Worm (Caenorhabditis elegans) whole organism, young adult: ENCODE data around the gene tbx-11.

Experiments
- F37B4.10 ChIP-seq: fragments of 200-800 bp; sonication (Bioruptor generic); IDR thresholded peaks from 2 replicates; pipeline ENCODE4 v1.3.6; 2022; ENCODE audit warnings: missing genetic modification characterization, missing compliant biosample characterization
- F49E8.2 ChIP-seq: sonication (generic microtip); optimal IDR thresholded peaks from 3 replicates; lab custom pipeline; 2017; ENCODE audit warnings: missing genetic modification characterization, mild to moderate bottlenecking, missing compliant biosample characterization, antibody characterized with exemption, moderate library complexity; ENCODE audit not compliant: insufficient read depth
- F52B5.7 ChIP-seq: sonication (generic microtip); optimal IDR thresholded peaks from 2 replicates; lab custom pipeline; 2016; ENCODE audit warnings: mild to moderate bottlenecking, missing genetic modification characterization, missing compliant biosample characterization
- F57A8.1 ChIP-seq: fragments of 200-800 bp; sonication (Bioruptor generic); optimal IDR thresholded peaks from 2 replicates; lab custom pipeline; 2018; ENCODE audit warnings: mild to moderate bottlenecking, missing genetic modification characterization, moderate library complexity, missing compliant biosample characterization
- Y79H2A.3 ChIP-seq: fragments of 200-800 bp; sonication (Bioruptor generic); conservative IDR thresholded peaks from 2 replicates; pipeline ENCODE4 v1.3.6; 2022; ENCODE audit warnings: missing genetic modification reagents, missing genetic modification characterization, missing compliant biosample characterization
- Y95B8A.8 ChIP-seq: fragments of 200-800 bp; sonication (Bioruptor generic); IDR thresholded peaks from 2 replicates; pipeline ENCODE4 v1.3.6; 2022; ENCODE audit warnings: missing genetic modification reagents, missing genetic modification characterization, missing compliant biosample characterization
- athp-1 ChIP-seq: sonication (generic microtip); optimal IDR thresholded peaks from 2 replicates; lab custom pipeline; 2017; ENCODE audit warnings: mild to moderate bottlenecking, missing genetic modification characterization, missing compliant biosample characterization
- attf-5 ChIP-seq: fragments of 200-800 bp; sonication (Bioruptor generic); optimal IDR thresholded peaks from 2 replicates; lab custom pipeline; 2018; ENCODE audit warnings: mild to moderate bottlenecking, missing genetic modification characterization, missing compliant biosample characterization
- ccch-3 ChIP-seq: fragments of 200-800 bp; sonication (Bioruptor generic); optimal IDR thresholded peaks from 2 replicates; lab custom pipeline; 2018; ENCODE audit warnings: mild to moderate bottlenecking, missing genetic modification characterization, missing compliant biosample characterization
- cebp-1 ChIP-seq, 2 experiments: fragments of 200-800 bp in 1 of 2; sonication (Bioruptor generic) in 1 of 2; sonication (generic microtip) in 1 of 2; IDR thresholded peaks in 1 of 2; optimal IDR thresholded peaks in 1 of 2; 2 replicates each; pipeline versions ENCODE4 v1.3.6 to Lab custom; 2017 to 2022; ENCODE audit warnings: missing compliant biosample characterization in 2 of 2, missing genetic modification characterization in 2 of 2, mild to moderate bottlenecking in 1 of 2, missing genetic modification reagents in 1 of 2, moderate library complexity in 1 of 2
- ceh-27 ChIP-seq: fragments of 200-800 bp; sonication (Bioruptor generic); optimal IDR thresholded peaks from 2 replicates; lab custom pipeline; 2018; ENCODE audit warnings: mild to moderate bottlenecking, missing genetic modification characterization, moderate library complexity, missing compliant biosample characterization
- chd-7 ChIP-seq: sonication (generic microtip); optimal IDR thresholded peaks from 2 replicates; lab custom pipeline; 2016; ENCODE audit warnings: mild to moderate bottlenecking, missing genetic modification characterization, moderate library complexity, missing compliant biosample characterization
- ekl-4 ChIP-seq: fragments of 200-800 bp; sonication (Bioruptor generic); IDR thresholded peaks from 2 replicates; pipeline ENCODE4 v1.3.6; 2022; ENCODE audit warnings: missing genetic modification reagents, missing genetic modification characterization, missing compliant biosample characterization
- ets-4 ChIP-seq: fragments of 200-800 bp; sonication (Bioruptor generic); optimal IDR thresholded peaks from 2 replicates; lab custom pipeline; 2018; ENCODE audit warnings: mild to moderate bottlenecking, missing genetic modification characterization, missing compliant biosample characterization
- gei-17 ChIP-seq: fragments of 200-800 bp; sonication (Bioruptor generic); optimal IDR thresholded peaks from 2 replicates; lab custom pipeline; 2018; ENCODE audit warnings: mild to moderate bottlenecking, missing genetic modification characterization, missing compliant biosample characterization
- hlh-12 ChIP-seq: sonication (generic microtip); optimal IDR thresholded peaks from 2 replicates; lab custom pipeline; 2016; ENCODE audit warnings: missing genetic modification characterization, missing compliant biosample characterization
- hmg-1.2 ChIP-seq: fragments of 200-800 bp; sonication (Bioruptor generic); IDR thresholded peaks from 2 replicates; pipeline ENCODE4 v1.3.6; 2022; ENCODE audit warnings: missing genetic modification reagents, missing genetic modification characterization, missing compliant biosample characterization
- hrde-1 ChIP-seq: sonication (generic microtip); optimal IDR thresholded peaks from 2 replicates; lab custom pipeline; 2016; ENCODE audit warnings: missing genetic modification characterization, mild to moderate bottlenecking, missing compliant biosample characterization, moderate library complexity, missing genotype, missing genetic modification reagents, borderline replicate concordance
- let-607 ChIP-seq, 2 experiments: fragments of 200-800 bp in 1 of 2; sonication (Bioruptor generic) in 1 of 2; sonication (generic microtip) in 1 of 2; optimal IDR thresholded peaks; 2 replicates each; lab custom pipeline; 2016 to 2018; ENCODE audit warnings: mild to moderate bottlenecking in 2 of 2, missing compliant biosample characterization in 2 of 2, missing genetic modification characterization in 2 of 2, moderate library complexity in 2 of 2, missing genotype in 1 of 2
- lin-40 ChIP-seq: sonication (generic microtip); optimal IDR thresholded peaks from 2 replicates; lab custom pipeline; 2016; ENCODE audit warnings: missing genetic modification characterization, mild to moderate bottlenecking, missing compliant biosample characterization, missing genotype, missing genetic modification reagents
- lsl-1 ChIP-seq: fragments of 200-800 bp; sonication (Bioruptor generic); optimal IDR thresholded peaks from 2 replicates; lab custom pipeline; 2018; ENCODE audit warnings: mild to moderate bottlenecking, missing genetic modification characterization, moderate library complexity, missing compliant biosample characterization
- lsy-27 ChIP-seq: sonication (generic microtip); optimal IDR thresholded peaks from 2 replicates; lab custom pipeline; 2017; ENCODE audit warnings: missing genetic modification characterization, mild to moderate bottlenecking, missing compliant biosample characterization, antibody characterized with exemption, missing genotype, borderline replicate concordance; ENCODE audit not compliant: insufficient read depth
- mcd-1 ChIP-seq: fragments of 200-800 bp; sonication (Bioruptor generic); IDR thresholded peaks from 2 replicates; pipeline ENCODE4 v1.3.6; 2022; ENCODE audit warnings: missing genetic modification reagents, missing genetic modification characterization, missing compliant biosample characterization
- mel-28 ChIP-seq: sonication (generic microtip); optimal IDR thresholded peaks from 2 replicates; lab custom pipeline; 2016; ENCODE audit warnings: borderline replicate concordance, mild to moderate bottlenecking, missing genetic modification characterization, missing compliant biosample characterization
- nfya-1 ChIP-seq: sonication (generic microtip); optimal IDR thresholded peaks from 2 replicates; lab custom pipeline; 2017; ENCODE audit warnings: antibody characterized with exemption, missing compliant biosample characterization, missing genetic modification characterization, borderline replicate concordance; ENCODE audit not compliant: insufficient read depth
- nfyb-1 ChIP-seq: fragments of 200-800 bp; sonication (Bioruptor generic); IDR thresholded peaks from 2 replicates; pipeline ENCODE4 v1.3.6; 2022; ENCODE audit warnings: missing genetic modification reagents, missing genetic modification characterization, missing compliant biosample characterization
- nhr-80 ChIP-seq: sonication (generic microtip); optimal IDR thresholded peaks from 2 replicates; lab custom pipeline; 2016; ENCODE audit warnings: missing genetic modification characterization, missing compliant biosample characterization
- pbrm-1 ChIP-seq: fragments of 200-800 bp; sonication (Bioruptor generic); IDR thresholded peaks from 2 replicates; pipeline ENCODE4 v1.3.6; 2022; ENCODE audit warnings: missing genetic modification reagents, missing genetic modification characterization, missing compliant biosample characterization
- pha-4 ChIP-seq: fragments of 150-350 bp; sonication (generic microtip); optimal IDR thresholded peaks from 2 replicates; lab custom pipeline; 2014; ENCODE audit warnings: missing biosample characterization, missing genetic modification reagents, missing genetic modification characterization
- rec-8 ChIP-seq, 2 experiments: sonication (generic microtip); optimal IDR thresholded peaks; 2 replicates each; lab custom pipeline; 2016; ENCODE audit warnings: mild to moderate bottlenecking in 2 of 2, missing genetic modification characterization in 2 of 2, missing genetic modification reagents in 2 of 2, missing genotype in 2 of 2, missing biosample characterization in 1 of 2, missing compliant biosample characterization in 1 of 2, moderate library complexity in 1 of 2
- sdz-38 ChIP-seq: sonication (generic microtip); optimal IDR thresholded peaks from 2 replicates; lab custom pipeline; 2016; ENCODE audit warnings: missing genotype, missing genetic modification characterization, missing compliant biosample characterization
- snpc-3.4 ChIP-seq: sonication (generic microtip); optimal IDR thresholded peaks from 2 replicates; lab custom pipeline; 2017; ENCODE audit warnings: missing genetic modification characterization, mild to moderate bottlenecking, missing compliant biosample characterization, antibody characterized with exemption, moderate library complexity, missing genotype, missing genetic modification reagents
- sptf-2 ChIP-seq: fragments of 200-800 bp; sonication (Bioruptor generic); optimal IDR thresholded peaks from 2 replicates; lab custom pipeline; 2018; ENCODE audit warnings: mild to moderate bottlenecking, missing genetic modification characterization, missing compliant biosample characterization
- tlf-1 ChIP-seq: fragments of 200-800 bp; sonication (Bioruptor generic); optimal IDR thresholded peaks from 2 replicates; lab custom pipeline; 2018; ENCODE audit warnings: mild to moderate bottlenecking, missing genetic modification characterization, missing compliant biosample characterization
- unc-130 ChIP-seq: sonication (generic microtip); optimal IDR thresholded peaks from 2 replicates; lab custom pipeline; 2016; ENCODE audit warnings: missing genetic modification reagents, missing genetic modification characterization, missing compliant biosample characterization
- unc-62 ChIP-seq: fragments of 150-350 bp; optimal IDR thresholded peaks from 2 replicates; lab custom pipeline; 2014; ENCODE audit warnings: missing biosample characterization, missing genetic modification reagents, missing genetic modification characterization

The tbx-11 gene

ce11 chrIII:6008989-6009610 lies 37.7 kb downstream of the tbx-11 start, which contains the start of the genes gcna-1 and eftu-2:
gcna-1 (minus strand) TSS chrIII:6009084.
eftu-2 (plus strand) TSS chrIII:6009560.
- TF ChIP-seq F57A8.1 (GFP tag; lab: Kevin White, UChicago) (no peak), hlh-12 (tag; lab: Kevin White, UChicago) (no peak), Y95B8A.8 (GFP tag; lab: Robert Waterston, UW) (no peak), gei-17 (GFP tag; lab: Kevin White, UChicago) (no peak), mcd-1 (peak; percentile 59), rec-8 (tag; optimal IDR thresholded peaks at IDR 0.05; lab: Kevin White, UChicago) (no peak), ccch-3 (GFP tag; lab: Kevin White, UChicago) (no peak), sptf-2 (GFP tag; lab: Kevin White, UChicago) (no peak), nfya-1 (no peak), unc-130 (GFP tag; lab: Kevin White, UChicago) (no peak), F37B4.10 (GFP tag; lab: Robert Waterston, UW) (no peak), unc-62 (GFP tag; lab: Kevin White, UChicago) (no peak), pha-4 (tag; lab: Kevin White, UChicago) (no peak), lsy-27 (tag; lab: Kevin White, UChicago) (no peak), athp-1 (tag; lab: Kevin White, UChicago) (peak; percentile 13), hrde-1 (tag; lab: Kevin White, UChicago) (no peak), F49E8.2 (tag; lab: Kevin White, UChicago) (no peak), lin-40 (tag; lab: Kevin White, UChicago) (no peak), sdz-38 (tag; lab: Kevin White, UChicago) (no peak), tlf-1 (GFP tag; lab: Kevin White, UChicago) (no peak), lsl-1 (peak; percentile 76), ceh-27 (GFP tag; lab: Kevin White, UChicago) (no peak), pbrm-1 (GFP tag; lab: Robert Waterston, UW) (no peak), attf-5 (GFP tag; lab: Kevin White, UChicago) (peak; percentile 12)

ce11 chrIII:6006453-6006852 lies 40.3 kb downstream of the tbx-11 start:
- no peak for TF ChIP-seq F37B4.10 (GFP tag; lab: Robert Waterston, UW)
- no peak for TF ChIP-seq snpc-3.4 (tag; lab: Kevin White, UChicago)
- no peak for TF ChIP-seq cebp-1 (GFP tag; IDR thresholded peaks at IDR 0.05; lab: Robert Waterston, UW)
- peak; percentile 2 for TF ChIP-seq cebp-1 (tag; optimal IDR thresholded peaks at IDR 0.05; lab: Kevin White, UChicago)
- no peak for TF ChIP-seq mel-28
- TF ChIP-seq lin-40 (tag; lab: Kevin White, UChicago) = no peak
- no peak for TF ChIP-seq Y79H2A.3
- TF ChIP-seq nfyb-1 (GFP tag; lab: Robert Waterston, UW) = 0 out of 2 replicates have a peak, but pooled peaks have one; percentile 39
- no peak for TF ChIP-seq let-607 (tag; optimal IDR thresholded peaks at IDR 0.05; lab: Kevin White, UChicago)
- 0 out of 2 replicates have a peak, but pooled peaks have one; percentile 24 for TF ChIP-seq ekl-4 (GFP tag; lab: Robert Waterston, UW)
- no peak for TF ChIP-seq ets-4
- TF ChIP-seq ccch-3 (GFP tag; lab: Kevin White, UChicago) = no peak
- no peak for TF ChIP-seq nhr-80 (tag; lab: Kevin White, UChicago)
- peak; percentile 12 for TF ChIP-seq F52B5.7 (tag; lab: Kevin White, UChicago)
- TF ChIP-seq hmg-1.2 (GFP tag; lab: Robert Waterston, UW) = 0 out of 2 replicates have a peak, but pooled peaks have one; percentile 7
- peak; percentile 5 for TF ChIP-seq chd-7 (tag; lab: Kevin White, UChicago)
